Worm (Caenorhabditis elegans): ENCODE results near the gene ZK856.7.
A peak's percentile ranks its signal among the peaks of the same experiment; 100 is the strongest.

ZK856.7 gene

ce11 chrV:10191242-10191641 lies 10.7 kb upstream of the ZK856.7 start:
- TF ChIP-seq fos-1 (tag; optimal IDR thresholded peaks at IDR 0.05), result peak; percentile 35
- no peak for TF ChIP-seq lsy-2 (tag; optimal IDR thresholded peaks at IDR 0.05)
- TF ChIP-seq lin-11 (tag; optimal IDR thresholded peaks at IDR 0.05), result no peak

ce11 chrV:10198386-10198785 lies 3.5 kb upstream of the ZK856.7 start, which contains the start of gene ZK856.6:
Gene ZK856.6 (plus strand): TSS chrV:10198686.
- TF ChIP-seq ama-1 (optimal IDR thresholded peaks at IDR 0.05) (no peak), unc-55 (GFP tag; optimal IDR thresholded peaks at IDR 0.05) (no peak), sma-9 (GFP tag; optimal IDR thresholded peaks at IDR 0.05) (no peak), sma-9 (tag; optimal IDR thresholded peaks at IDR 0.05) (no peak), nhr-23 (tag; optimal IDR thresholded peaks at IDR 0.05) (no peak), ztf-11 (tag; optimal IDR thresholded peaks at IDR 0.05) (no peak), nhr-6 (tag; optimal IDR thresholded peaks at IDR 0.05) (no peak), Y55F3AM.14 (GFP tag; optimal IDR thresholded peaks at IDR 0.05) (no peak), fos-1 (tag; optimal IDR thresholded peaks at IDR 0.05) (no peak), nhr-237 (tag; optimal IDR thresholded peaks at IDR 0.05) (no peak), lin-39 (tag; optimal IDR thresholded peaks at IDR 0.05) (no peak), ztf-4 (tag; optimal IDR thresholded peaks at IDR 0.05) (no peak), aly-2 (tag; optimal IDR thresholded peaks at IDR 0.05) (no peak), zag-1 (tag; optimal IDR thresholded peaks at IDR 0.05) (no peak), unc-39 (tag; optimal IDR thresholded peaks at IDR 0.05) (no peak), unc-62 (GFP tag; optimal IDR thresholded peaks at IDR 0.05) (no peak), gmeb-1 (tag; optimal IDR thresholded peaks at IDR 0.05) (no peak)

- no peak for TF ChIP-seq lin-13 (GFP tag; optimal IDR thresholded peaks at IDR 0.05)
These were observed 442 bp downstream of the ZK856.7 start for ce11 chrV:10202340-10202739.

- TF ChIP-seq lsy-2 (tag; optimal IDR thresholded peaks at IDR 0.05) (peak in 1 of 2 experiments; percentile 0), blmp-1 (tag; optimal IDR thresholded peaks at IDR 0.05; ENCODE audit: insufficient read depth) (peak; percentile 59), fos-1 (tag; optimal IDR thresholded peaks at IDR 0.05) (peak; percentile 70), peb-1 (tag; optimal IDR thresholded peaks at IDR 0.05) (no peak), sma-9 (GFP tag; optimal IDR thresholded peaks at IDR 0.05) (peak; percentile 2), sma-9 (tag; optimal IDR thresholded peaks at IDR 0.05) (no peak), nhr-129 (tag; optimal IDR thresholded peaks at IDR 0.05) (peak; percentile 14), crh-2 (tag; optimal IDR thresholded peaks at IDR 0.05) (peak; percentile 76), mdl-1 (tag; optimal IDR thresholded peaks at IDR 0.05) (no peak), C34F6.9 (tag; optimal IDR thresholded peaks at IDR 0.05) (no peak), ama-1 (optimal IDR thresholded peaks at IDR 0.05) (peak; percentile 17)
These were observed 1.6 kb downstream of the ZK856.7 start, which contains the start of gene chpf-1 for ce11 chrV:10203435-10204009. Gene chpf-1 (minus strand): TSS chrV:10203485.

- TF ChIP-seq mdl-1 (tag; optimal IDR thresholded peaks at IDR 0.05) (no peak), nhr-6 (tag; optimal IDR thresholded peaks at IDR 0.05) (no peak), skn-1 (tag; optimal IDR thresholded peaks at IDR 0.05) (no peak), lin-11 (tag; optimal IDR thresholded peaks at IDR 0.05) (no peak), zag-1 (tag; optimal IDR thresholded peaks at IDR 0.05) (no peak), alr-1 (tag; optimal IDR thresholded peaks at IDR 0.05) (no peak), F13H6.1 (tag; optimal IDR thresholded peaks at IDR 0.05) (no peak), C34F6.9 (tag; optimal IDR thresholded peaks at IDR 0.05) (peak; percentile 86), ZK546.5 (tag; optimal IDR thresholded peaks at IDR 0.05) (no peak), R02D3.7 (tag; optimal IDR thresholded peaks at IDR 0.05) (peak; percentile 52), Y55F3AM.14 (GFP tag; optimal IDR thresholded peaks at IDR 0.05) (no peak), egl-27 (tag; optimal IDR thresholded peaks at IDR 0.05) (no peak), nhr-12 (tag; optimal IDR thresholded peaks at IDR 0.05) (no peak), gmeb-1 (tag; optimal IDR thresholded peaks at IDR 0.05) (peak; percentile 80), nhr-21 (tag; optimal IDR thresholded peaks at IDR 0.05) (peak; percentile 41), peb-1 (tag; optimal IDR thresholded peaks at IDR 0.05) (no peak), ztf-1 (GFP tag; conservative IDR thresholded peaks at IDR 0.05) (no peak), elt-3 (tag; optimal IDR thresholded peaks at IDR 0.05) (no peak), nhr-77 (tag; optimal IDR thresholded peaks at IDR 0.05) (no peak), sma-3 (GFP tag; optimal IDR thresholded peaks at IDR 0.05) (peak; percentile 62), ama-1 (optimal IDR thresholded peaks at IDR 0.05) (peak; percentile 25), mbf-1 (tag; optimal IDR thresholded peaks at IDR 0.05) (no peak), nhr-237 (tag; optimal IDR thresholded peaks at IDR 0.05) (no peak), unc-62 (GFP tag; optimal IDR thresholded peaks at IDR 0.05) (no peak), blmp-1 (tag; optimal IDR thresholded peaks at IDR 0.05; ENCODE audit: insufficient read depth) (no peak), lsy-2 (tag; optimal IDR thresholded peaks at IDR 0.05) (peak; percentile 67 to 89), lin-13 (GFP tag; optimal IDR thresholded peaks at IDR 0.05) (peak; percentile 51), sma-9 (GFP tag; optimal IDR thresholded peaks at IDR 0.05) (peak; percentile 41), sma-9 (tag; optimal IDR thresholded peaks at IDR 0.05) (no peak), unc-39 (tag; optimal IDR thresholded peaks at IDR 0.05) (no peak), nhr-23 (tag; optimal IDR thresholded peaks at IDR 0.05) (no peak), sem-4 (tag; optimal IDR thresholded peaks at IDR 0.05) (peak; percentile 21), ceh-16 (tag; optimal IDR thresholded peaks at IDR 0.05) (no peak), elt-1 (tag; optimal IDR thresholded peaks at IDR 0.05) (no peak), nhr-129 (tag; optimal IDR thresholded peaks at IDR 0.05) (peak; percentile 43)
These were observed 3.0 kb downstream of the ZK856.7 start, which contains the start of the genes ZK856.19 and ZK856.11 for ce11 chrV:10204863-10205338. Gene ZK856.19 (minus strand): TSS chrV:10204913. Gene ZK856.11 (minus strand): TSS chrV:10204938.

All from whole organism, L2 larva.